Worm (Caenorhabditis elegans) whole organism, young adult: ENCODE measurements around the gene F35C5.1.

Experiments used
- Y67H2A.10 ChIP-seq: fragments of 200-800 bp; sonication (Bioruptor generic); conservative IDR thresholded peaks from 2 replicates; pipeline ENCODE4 v1.3.6; 2022; ENCODE audit warnings: missing genetic modification reagents, missing genetic modification characterization, missing compliant biosample characterization
- ama-1 ChIP-seq, 3 experiments: fragments of 150-350 bp in 1 of 3; sonication (generic microtip) in 2 of 3; optimal IDR thresholded peaks; 2 replicates each; lab custom pipeline; 2014 to 2018; ENCODE audit warnings: missing biosample characterization in 2 of 3, missing genetic modification characterization in 2 of 3, missing genetic modification reagents in 2 of 3
- aptf-2 ChIP-seq: fragments of 200-800 bp; sonication (Bioruptor generic); conservative IDR thresholded peaks from 2 replicates; pipeline ENCODE4 v1.3.6; 2022; ENCODE audit warnings: missing genetic modification reagents, missing genetic modification characterization, missing compliant biosample characterization
- ceh-40 ChIP-seq: fragments of 200-800 bp; sonication (Bioruptor generic); IDR thresholded peaks from 2 replicates; pipeline ENCODE4 v1.3.6; 2022; ENCODE audit warnings: missing genetic modification characterization, missing compliant biosample characterization
- egrh-3 ChIP-seq: fragments of 200-800 bp; sonication (Bioruptor generic); IDR thresholded peaks from 2 replicates; pipeline ENCODE4 v1.3.6; 2022; ENCODE audit warnings: missing genetic modification reagents, missing genetic modification characterization, missing compliant biosample characterization
- let-607 ChIP-seq, 2 experiments: fragments of 200-800 bp in 1 of 2; sonication (Bioruptor generic) in 1 of 2; sonication (generic microtip) in 1 of 2; optimal IDR thresholded peaks; 2 replicates each; lab custom pipeline; 2016 to 2018; ENCODE audit warnings: mild to moderate bottlenecking in 2 of 2, missing compliant biosample characterization in 2 of 2, missing genetic modification characterization in 2 of 2, moderate library complexity in 2 of 2, missing genotype in 1 of 2
- madf-8 ChIP-seq: fragments of 200-800 bp; sonication (Bioruptor generic); conservative IDR thresholded peaks from 2 replicates; pipeline ENCODE4 v1.3.6; 2022; ENCODE audit warnings: missing genetic modification reagents, missing genetic modification characterization, missing compliant biosample characterization
- nfya-1 ChIP-seq: sonication (generic microtip); optimal IDR thresholded peaks from 2 replicates; lab custom pipeline; 2017; ENCODE audit warnings: antibody characterized with exemption, missing compliant biosample characterization, missing genetic modification characterization, borderline replicate concordance; ENCODE audit not compliant: insufficient read depth
- nhr-90 ChIP-seq: sonication (generic microtip); optimal IDR thresholded peaks from 2 replicates; lab custom pipeline; 2016; ENCODE audit warnings: missing genotype, mild to moderate bottlenecking, missing genetic modification characterization, missing compliant biosample characterization
- sea-2 ChIP-seq: fragments of 200-800 bp; sonication (Bioruptor generic); IDR thresholded peaks from 2 replicates; pipeline ENCODE4 v1.3.6; 2022; ENCODE audit warnings: missing genetic modification characterization, missing compliant biosample characterization
- unc-130 ChIP-seq: sonication (generic microtip); optimal IDR thresholded peaks from 2 replicates; lab custom pipeline; 2016; ENCODE audit warnings: missing genetic modification reagents, missing genetic modification characterization, missing compliant biosample characterization

- TF ChIP-seq nhr-90 (tag; lab: Kevin White, UChicago) = no peak
- no peak for TF ChIP-seq nfya-1 (tag; lab: Kevin White, UChicago)
- no peak for TF ChIP-seq sea-2 (GFP tag; lab: Robert Waterston, UW)
- no peak for TF ChIP-seq ama-1 (optimal IDR thresholded peaks at IDR 0.05; lab: Kevin White, UChicago)
- TF ChIP-seq ama-1 (GFP tag; optimal IDR thresholded peaks at IDR 0.05; lab: Kevin White, UChicago) = no peak
- no peak for TF ChIP-seq ceh-40 (GFP tag; lab: Robert Waterston, UW)
- no peak for TF ChIP-seq unc-130
- no peak for TF ChIP-seq egrh-3
- TF ChIP-seq aptf-2 (GFP tag; lab: Robert Waterston, UW) = no peak
- TF ChIP-seq Y67H2A.10 (GFP tag; lab: Robert Waterston, UW) = no peak
- no peak for TF ChIP-seq madf-8
- no peak for TF ChIP-seq let-607 (tag; optimal IDR thresholded peaks at IDR 0.05; lab: Kevin White, UChicago)
Observed at ce11 chrII:12907070-12907469, 26.5 kb downstream of the F35C5.1 start, which contains the start of gene nspb-11.
